Worm (Caenorhabditis elegans): Measurements from ENCODE around the gene nuo-3.

The nuo-3 gene

ce11 chrIV:14759662-14760061, 37.7 kb downstream of the nuo-3 start:
- TF ChIP-seq ZK185.1 (tag; optimal IDR thresholded peaks at IDR 0.05; ENCODE audit: poor library complexity, severe bottlenecking), result no peak
- TF ChIP-seq sptf-2 (GFP tag; optimal IDR thresholded peaks at IDR 0.05), result no peak
- TF ChIP-seq ztf-18 (tag; optimal IDR thresholded peaks at IDR 0.05), result no peak
- no peak for TF ChIP-seq pha-4 (tag; optimal IDR thresholded peaks at IDR 0.05)
- no peak for TF ChIP-seq madf-8 (GFP tag; conservative IDR thresholded peaks at IDR 0.05)
- TF ChIP-seq C06A6.2 (GFP tag; conservative IDR thresholded peaks at IDR 0.05), result no peak
- peak; percentile 51 for TF ChIP-seq snpc-1.1 (tag; optimal IDR thresholded peaks at IDR 0.05; ENCODE audit: insufficient read depth)
- TF ChIP-seq hmg-1.2 (GFP tag; IDR thresholded peaks at IDR 0.05), result peak; percentile 36
- no peak for TF ChIP-seq B0035.1 (tag; optimal IDR thresholded peaks at IDR 0.05)
- no peak for TF ChIP-seq snpc-4 (GFP tag; optimal IDR thresholded peaks at IDR 0.05)
- TF ChIP-seq snpc-4 (tag; optimal IDR thresholded peaks at IDR 0.05), result peak in 3 of 4 experiments; percentile 72 to 92 (median 77)
- no peak for TF ChIP-seq Y95B8A.8 (GFP tag; IDR thresholded peaks at IDR 0.05)

ce11 chrIV:14757786-14758185, 39.6 kb downstream of the nuo-3 start:
- TF ChIP-seq attf-6 (GFP tag; IDR thresholded peaks at IDR 0.05) (peak; percentile 67; the same call in 1 of the 2 replicates), nfyb-1 (GFP tag; IDR thresholded peaks at IDR 0.05) (no peak), lin-35 (GFP tag; optimal IDR thresholded peaks at IDR 0.05) (no peak)

ce11 chrIV:14754912-14755311, 42.4 kb downstream of the nuo-3 start, which contains the start of gene Y57G11C.499:
Y57G11C.499 (minus strand) TSS chrIV:14754934.
- TF ChIP-seq ztf-3 (GFP tag; optimal IDR thresholded peaks at IDR 0.05) (no peak), hrde-1 (tag; optimal IDR thresholded peaks at IDR 0.05; ENCODE audit: borderline replicate concordance) (no peak), lsl-1 (GFP tag; optimal IDR thresholded peaks at IDR 0.05) (peak; percentile 79), K11D2.4 (GFP tag; IDR thresholded peaks at IDR 0.05) (no peak), aptf-2 (GFP tag; conservative IDR thresholded peaks at IDR 0.05) (no peak), hmg-1.2 (GFP tag; IDR thresholded peaks at IDR 0.05) (no peak), K12H6.12 (tag; optimal IDR thresholded peaks at IDR 0.05) (no peak), F39B2.1 (GFP tag; IDR thresholded peaks at IDR 0.05) (no peak), hlh-12 (tag; optimal IDR thresholded peaks at IDR 0.05) (no peak), ceh-27 (GFP tag; optimal IDR thresholded peaks at IDR 0.05) (no peak), bed-1 (GFP tag; IDR thresholded peaks at IDR 0.05) (no peak), die-1 (tag; optimal IDR thresholded peaks at IDR 0.05) (no peak), mel-28 (tag; optimal IDR thresholded peaks at IDR 0.05; ENCODE audit: borderline replicate concordance) (no peak), madf-10 (tag; optimal IDR thresholded peaks at IDR 0.05) (no peak), nfya-1 (tag; optimal IDR thresholded peaks at IDR 0.05; ENCODE audit: borderline replicate concordance, insufficient read depth) (no peak), rcor-1 (GFP tag; IDR thresholded peaks at IDR 0.05) (no peak), nhr-27 (tag; optimal IDR thresholded peaks at IDR 0.05) (no peak), tbp1 (GFP tag; optimal IDR thresholded peaks at IDR 0.05) (peak; percentile 10), ztf-6 (GFP tag; IDR thresholded peaks at IDR 0.05) (no peak), snpc-4 (GFP tag; optimal IDR thresholded peaks at IDR 0.05) (peak; percentile 78), snpc-4 (tag; optimal IDR thresholded peaks at IDR 0.05) (peak in 3 of 4 experiments; percentile 89 to 93 (median 91)), repo-1 (tag; optimal IDR thresholded peaks at IDR 0.05) (no peak), pbrm-1 (GFP tag; IDR thresholded peaks at IDR 0.05) (no peak), ztf-26 (tag; optimal IDR thresholded peaks at IDR 0.05) (no peak), Y56A3A.18 (GFP tag; IDR thresholded peaks at IDR 0.05) (no peak), ceh-58 (GFP tag; IDR thresholded peaks at IDR 0.05) (no peak), him-1 (tag; optimal IDR thresholded peaks at IDR 0.05) (no peak), rpc-1 (optimal IDR thresholded peaks at IDR 0.05) (no peak), rpc-1 (tag; optimal IDR thresholded peaks at IDR 0.05) (no peak), madf-8 (GFP tag; conservative IDR thresholded peaks at IDR 0.05) (no peak), B0019.2 (GFP tag; conservative IDR thresholded peaks at IDR 0.05) (no peak), T26A5.8 (tag; optimal IDR thresholded peaks at IDR 0.05) (no peak), ztf-22 (GFP tag; optimal IDR thresholded peaks at IDR 0.05) (no peak), snpc-1.3 (tag; optimal IDR thresholded peaks at IDR 0.05; ENCODE audit: insufficient read depth) (no peak), somi-1 (GFP tag; optimal IDR thresholded peaks at IDR 0.05) (no peak)
